Fruit fly (Drosophila melanogaster) whole organism, embryonic: ENCODE measurements around the gene Shal.

Experiments used
- Aef1 ChIP-seq: fragments of 200-800 bp; sonication (Bioruptor generic); IDR thresholded peaks from 3 replicates; pipeline ENCODE4 v1.3.6; 2022; ENCODE audit warnings: missing biosample characterization, missing genetic modification characterization
- Atf6 ChIP-seq: fragments of 200-800 bp; sonication (Bioruptor generic); IDR thresholded peaks from 2 replicates; pipeline ENCODE4 v1.3.6; 2022; ENCODE audit warnings: missing biosample characterization, missing genetic modification characterization
- CG11695 ChIP-seq: fragments of 200-800 bp; sonication (Bioruptor generic); IDR thresholded peaks from 3 replicates; pipeline ENCODE4 v1.3.6; 2022; ENCODE audit warnings: missing biosample characterization, missing genetic modification characterization
- CG11723 ChIP-seq: fragments of 200-800 bp; sonication (Bioruptor generic); optimal IDR thresholded peaks from 2 replicates; lab custom pipeline; 2017; ENCODE audit warnings: missing biosample characterization, mild to moderate bottlenecking, missing genetic modification characterization
- CG12744 ChIP-seq: fragments of 200-800 bp; sonication (Bioruptor generic); optimal IDR thresholded peaks from 2 replicates; lab custom pipeline; 2016; ENCODE audit warnings: missing biosample characterization, missing genetic modification characterization
- CG14050 ChIP-seq: fragments of 200-800 bp; sonication (Bioruptor generic); IDR thresholded peaks from 3 replicates; pipeline ENCODE4 v1.3.6; 2022; ENCODE audit warnings: missing biosample characterization, missing genetic modification characterization
- CG14667 ChIP-seq: fragments of 200-800 bp; sonication (Bioruptor generic); IDR thresholded peaks from 2 replicates; pipeline ENCODE4 v1.3.6; 2022; ENCODE audit warnings: missing biosample characterization, missing genetic modification characterization
- CG15696 ChIP-seq: fragments of 200-800 bp; sonication (Bioruptor generic); optimal IDR thresholded peaks from 2 replicates; lab custom pipeline; 2019; ENCODE audit warnings: missing biosample characterization, mild to moderate bottlenecking, missing genetic modification characterization, moderate library complexity
- CG17359 ChIP-seq: fragments of 200-800 bp; sonication (Bioruptor generic); optimal IDR thresholded peaks from 3 replicates; lab custom pipeline; 2018; ENCODE audit warnings: missing biosample characterization, mild to moderate bottlenecking, missing genetic modification characterization, moderate library complexity
- CG17829 ChIP-seq: fragments of 200-800 bp; optimal IDR thresholded peaks from 2 replicates; lab custom pipeline; 2019; ENCODE audit warnings: missing biosample characterization, mild to moderate bottlenecking, missing genetic modification characterization, moderate library complexity
- CG2202 ChIP-seq: fragments of 200-800 bp; sonication (Bioruptor generic); optimal IDR thresholded peaks from 2 replicates; lab custom pipeline; 2018; ENCODE audit warnings: missing biosample characterization, mild to moderate bottlenecking, missing genetic modification characterization
- CG2875 ChIP-seq: fragments of 200-800 bp; sonication (Bioruptor generic); optimal IDR thresholded peaks from 2 replicates; lab custom pipeline; 2017; ENCODE audit warnings: missing biosample characterization, mild to moderate bottlenecking, missing genetic modification characterization, missing genetic modification reagents
- CG3163 ChIP-seq: fragments of 200-800 bp; sonication (Bioruptor generic); optimal IDR thresholded peaks from 3 replicates; lab custom pipeline; 2016; ENCODE audit warnings: missing biosample characterization, missing genetic modification characterization
- CG6254 ChIP-seq: fragments of 200-800 bp; sonication (Bioruptor generic); optimal IDR thresholded peaks from 3 replicates; lab custom pipeline; 2017; ENCODE audit warnings: mild to moderate bottlenecking, missing biosample characterization, missing genetic modification reagents, missing genetic modification characterization
- CG6683 ChIP-seq: fragments of 200-800 bp; sonication (Bioruptor generic); optimal IDR thresholded peaks from 2 replicates; lab custom pipeline; 2017; ENCODE audit warnings: missing biosample characterization, mild to moderate bottlenecking, missing genetic modification characterization, missing genetic modification reagents
- CG6689 ChIP-seq: fragments of 200-800 bp; sonication (Bioruptor generic); IDR thresholded peaks from 2 replicates; pipeline ENCODE4 v1.3.6; 2022; ENCODE audit warnings: missing biosample characterization, missing genetic modification characterization
- CG8765 ChIP-seq: fragments of 200-800 bp; sonication (Bioruptor generic); IDR thresholded peaks from 2 replicates; pipeline ENCODE4 v1.3.6; 2022; ENCODE audit warnings: missing biosample characterization, missing genetic modification characterization
- CG8944 ChIP-seq: fragments of 200-800 bp; sonication (Bioruptor generic); optimal IDR thresholded peaks from 3 replicates; lab custom pipeline; 2016; ENCODE audit warnings: missing biosample characterization, missing genetic modification characterization
- CG9727 ChIP-seq: fragments of 200-800 bp; sonication (Bioruptor generic); optimal IDR thresholded peaks from 3 replicates; lab custom pipeline; 2017; ENCODE audit warnings: missing biosample characterization, mild to moderate bottlenecking, missing genetic modification characterization
- Camta ChIP-seq: fragments of 200-800 bp; sonication (Bioruptor generic); optimal IDR thresholded peaks from 2 replicates; lab custom pipeline; 2016; ENCODE audit warnings: missing biosample characterization, missing genetic modification characterization
- Dip2 ChIP-seq: fragments of 200-800 bp; sonication (Bioruptor generic); IDR thresholded peaks from 2 replicates; pipeline ENCODE4 v1.3.6; 2022; ENCODE audit warnings: missing biosample characterization, missing genetic modification characterization
- Dref ChIP-seq: fragments of 200-800 bp; sonication (Bioruptor generic); IDR thresholded peaks from 2 replicates; pipeline ENCODE4 v1.3.6; 2022; ENCODE audit warnings: missing biosample characterization, missing genetic modification characterization
- Drgx ChIP-seq: fragments of 200-800 bp; sonication (Bioruptor generic); IDR thresholded peaks from 2 replicates; pipeline ENCODE4 v1.3.6; 2022; ENCODE audit warnings: missing biosample characterization, missing genetic modification characterization
- Fer2 ChIP-seq: fragments of 200-800 bp; sonication (Bioruptor generic); optimal IDR thresholded peaks from 2 replicates; lab custom pipeline; 2018; ENCODE audit warnings: missing biosample characterization, mild to moderate bottlenecking, missing genetic modification characterization, moderate library complexity
- H15 ChIP-seq: fragments of 200-800 bp; sonication (Bioruptor generic); IDR thresholded peaks from 3 replicates; pipeline ENCODE4 v1.3.6; 2022; ENCODE audit warnings: missing biosample characterization, missing genetic modification characterization
- Hand ChIP-seq: fragments of 200-800 bp; sonication (Bioruptor generic); optimal IDR thresholded peaks from 2 replicates; lab custom pipeline; 2017; ENCODE audit warnings: mild to moderate bottlenecking, missing biosample characterization, missing genetic modification reagents, missing genetic modification characterization
- MBD-R2 ChIP-seq: fragments of 200-800 bp; sonication (Bioruptor generic); IDR thresholded peaks from 2 replicates; pipeline ENCODE4 v1.3.6; 2022; ENCODE audit warnings: missing biosample characterization, missing genetic modification characterization
- Mad ChIP-seq: fragments of 200-800 bp; sonication (Bioruptor generic); optimal IDR thresholded peaks from 2 replicates; lab custom pipeline; 2016; ENCODE audit warnings: missing biosample characterization, missing genetic modification characterization
- NC2β ChIP-seq: fragments of 200-800 bp; sonication (Bioruptor generic); optimal IDR thresholded peaks from 2 replicates; lab custom pipeline; 2016; ENCODE audit warnings: missing biosample characterization, missing genetic modification characterization
- NK7.1 ChIP-seq: fragments of 200-800 bp; sonication (Bioruptor generic); optimal IDR thresholded peaks from 3 replicates; lab custom pipeline; 2016; ENCODE audit warnings: missing biosample characterization, missing genetic modification characterization
- Stat92E ChIP-seq, 3 experiments: fragments of >200 bp in 2 of 3; fragments of 200-800 bp in 1 of 3; sonication (Bioruptor generic) in 1 of 3; optimal IDR thresholded peaks; 2 replicates each; lab custom pipeline; 2017 to 2019; ENCODE audit warnings: missing biosample characterization in 3 of 3, missing genetic modification characterization in 3 of 3, mild to moderate bottlenecking in 1 of 3, moderate library complexity in 1 of 3
- Xrp1 ChIP-seq: fragments of 200-800 bp; sonication (Bioruptor generic); IDR thresholded peaks from 2 replicates; pipeline ENCODE4 v1.3.6; 2022; ENCODE audit warnings: missing biosample characterization, missing genetic modification characterization
- crc ChIP-seq: fragments of 200-800 bp; sonication (Bioruptor generic); optimal IDR thresholded peaks from 2 replicates; lab custom pipeline; 2016; ENCODE audit warnings: missing biosample characterization, missing genetic modification characterization
- danr ChIP-seq: fragments of 200-800 bp; sonication (Bioruptor generic); IDR thresholded peaks from 2 replicates; pipeline ENCODE4 v1.3.6; 2022; ENCODE audit warnings: missing biosample characterization, missing genetic modification characterization
- dati ChIP-seq: fragments of 200-800 bp; sonication (Bioruptor generic); IDR thresholded peaks from 2 replicates; pipeline ENCODE4 v1.3.6; 2022; ENCODE audit warnings: missing biosample characterization, missing genetic modification characterization
- disco-r ChIP-seq: fragments of 200-800 bp; sonication (Bioruptor generic); optimal IDR thresholded peaks from 2 replicates; lab custom pipeline; 2016; ENCODE audit warnings: missing biosample characterization, missing genetic modification characterization
- fd64A ChIP-seq: fragments of 200-800 bp; sonication (Bioruptor generic); optimal IDR thresholded peaks from 3 replicates; lab custom pipeline; 2018; ENCODE audit warnings: missing biosample characterization, mild to moderate bottlenecking, missing genetic modification characterization
- fru ChIP-seq: fragments of >200 bp; optimal IDR thresholded peaks from 2 replicates; lab custom pipeline; 2017
- gsb ChIP-seq: fragments of 200-800 bp; sonication (Bioruptor generic); IDR thresholded peaks from 2 replicates; pipeline ENCODE4 v1.3.6; 2022; ENCODE audit warnings: missing biosample characterization, missing genetic modification characterization
- lab ChIP-seq: fragments of 200-800 bp; sonication (Bioruptor generic); optimal IDR thresholded peaks from 3 replicates; lab custom pipeline; 2017; ENCODE audit warnings: missing biosample characterization, missing genetic modification characterization, mild to moderate bottlenecking, moderate library complexity, missing genetic modification reagents
- mirr ChIP-seq: fragments of 200-800 bp; sonication (Bioruptor generic); optimal IDR thresholded peaks from 3 replicates; lab custom pipeline; 2018; ENCODE audit warnings: missing biosample characterization, mild to moderate bottlenecking, missing genetic modification characterization
- pfk ChIP-seq: fragments of 200-800 bp; sonication (Bioruptor generic); optimal IDR thresholded peaks from 2 replicates; lab custom pipeline; 2018; ENCODE audit warnings: missing biosample characterization, mild to moderate bottlenecking, missing genetic modification characterization, moderate library complexity
- ro ChIP-seq: fragments of 200-800 bp; sonication (Bioruptor generic); IDR thresholded peaks from 2 replicates; pipeline ENCODE4 v1.3.6; 2022; ENCODE audit warnings: missing biosample characterization, missing genetic modification characterization
- sima ChIP-seq: fragments of 200-800 bp; sonication (Bioruptor generic); optimal IDR thresholded peaks from 2 replicates; lab custom pipeline; 2016; ENCODE audit warnings: missing biosample characterization, missing genetic modification characterization
- sna ChIP-seq: fragments of 200-800 bp; sonication (Bioruptor generic); IDR thresholded peaks from 2 replicates; pipeline ENCODE4 v1.3.6; 2022; ENCODE audit warnings: missing biosample characterization, missing genetic modification characterization; ENCODE audit not compliant: partially characterized antibody
- trh ChIP-seq: fragments of 200-800 bp; sonication (Bioruptor generic); optimal IDR thresholded peaks from 2 replicates; lab custom pipeline; 2016; ENCODE audit warnings: missing biosample characterization, missing genetic modification characterization
- ttk ChIP-seq: fragments of 200-800 bp; sonication (Bioruptor generic); IDR thresholded peaks from 2 replicates; pipeline ENCODE4 v2.1.2; 2022; ENCODE audit warnings: missing biosample characterization, missing genetic modification characterization
- unc-4 ChIP-seq: fragments of 200-800 bp; sonication (Bioruptor generic); IDR thresholded peaks from 2 replicates; pipeline ENCODE4 v1.3.6; 2022; ENCODE audit warnings: missing biosample characterization, missing genetic modification characterization; ENCODE audit not compliant: partially characterized antibody
- unpg ChIP-seq: fragments of 200-800 bp; sonication (Bioruptor generic); optimal IDR thresholded peaks from 3 replicates; lab custom pipeline; 2018; ENCODE audit warnings: missing biosample characterization, mild to moderate bottlenecking, missing genetic modification characterization, moderate library complexity
- usp ChIP-seq: fragments of >200 bp; optimal IDR thresholded peaks from 2 replicates; lab custom pipeline; 2017; ENCODE audit warnings: missing biosample characterization, missing genetic modification characterization
- wor ChIP-seq: fragments of 200-800 bp; sonication (Bioruptor generic); IDR thresholded peaks from 2 replicates; pipeline ENCODE4 v1.3.6; 2022; ENCODE audit warnings: missing biosample characterization, missing genetic modification characterization

Gene Shal

DNA sequence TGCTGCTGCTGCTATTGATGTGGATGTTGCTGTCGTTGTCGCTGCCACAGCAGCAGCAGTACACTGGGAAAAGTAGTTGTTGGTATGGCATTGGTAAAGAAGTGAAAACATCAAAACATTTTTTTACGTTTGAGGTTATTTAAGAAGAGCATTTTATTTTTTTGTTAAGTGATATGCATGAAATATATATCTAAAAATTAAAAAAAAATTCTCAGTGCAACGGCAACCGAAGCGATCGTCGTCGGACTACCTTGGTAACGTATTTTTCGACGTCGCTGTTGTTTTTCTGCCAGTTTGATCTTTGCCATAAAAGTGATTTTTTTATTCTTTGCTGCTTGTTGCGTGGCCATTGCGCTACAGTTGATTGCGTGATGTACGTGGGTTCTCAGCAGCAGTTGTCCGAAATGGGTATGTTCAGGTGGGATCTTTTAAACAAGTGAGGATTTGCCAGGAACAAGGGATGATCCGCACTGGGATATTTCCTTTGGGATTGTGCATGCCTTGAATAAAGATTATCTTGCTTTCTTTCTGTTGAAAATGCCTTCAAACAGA is 23.6 kb downstream of the Shal start (continued):
- peak; percentile 89 for TF ChIP-seq CG14667 (GFP tag; lab: Robert Waterston, UW)
- TF ChIP-seq CG11723 (GFP tag; lab: Kevin White, UChicago) = peak; percentile 93
- peak; percentile 85 for TF ChIP-seq ro (GFP tag; lab: Robert Waterston, UW)
- peak; percentile 91 for TF ChIP-seq NC2β
- TF ChIP-seq wor (GFP tag; lab: Robert Waterston, UW) = peak; percentile 89
- TF ChIP-seq CG8765 = peak; percentile 97
- peak; percentile 90 for TF ChIP-seq CG12744 (GFP tag; lab: Kevin White, UChicago)
- TF ChIP-seq Dref (GFP tag; lab: Robert Waterston, UW) = no peak
- peak; percentile 77 for TF ChIP-seq CG6683
- TF ChIP-seq Xrp1 (GFP tag; lab: Robert Waterston, UW) = peak; percentile 97
- peak; percentile 92 for TF ChIP-seq ttk (GFP tag; lab: Robert Waterston, UW)
- no peak for TF ChIP-seq usp (GFP tag; lab: Kevin White, UChicago)
- peak; percentile 68 for TF ChIP-seq NK7.1 (GFP tag; lab: Kevin White, UChicago)
- peak; percentile 85 for TF ChIP-seq mirr (GFP tag; lab: Kevin White, UChicago)
- TF ChIP-seq sima = peak; percentile 86
- TF ChIP-seq Aef1 (GFP tag; lab: Robert Waterston, UW) = peak; percentile 94
- peak; percentile 92 for TF ChIP-seq fd64A (GFP tag; lab: Kevin White, UChicago)
- TF ChIP-seq Stat92E (GFP tag; optimal IDR thresholded peaks at IDR 0.05; lab: Kevin White, UChicago) = peak in 1 of 3 experiments; percentile 90
- peak; percentile 91 for TF ChIP-seq Fer2 (tag; lab: Kevin White, UChicago)
- TF ChIP-seq CG15696 (tag; lab: Kevin White, UChicago) = peak; percentile 99
- peak; percentile 61 for TF ChIP-seq pfk (GFP tag; lab: Kevin White, UChicago)
- TF ChIP-seq Camta (GFP tag; lab: Kevin White, UChicago) = peak; percentile 94
- peak; percentile 97 for TF ChIP-seq unpg (GFP tag; lab: Kevin White, UChicago)
- TF ChIP-seq crc = peak; percentile 80
- TF ChIP-seq CG3163 (GFP tag; lab: Kevin White, UChicago) = peak; percentile 68
- TF ChIP-seq Atf6 = peak; percentile 95
- peak; percentile 84 for TF ChIP-seq Hand
- TF ChIP-seq CG17829 (tag; lab: Kevin White, UChicago) = peak; percentile 98
- TF ChIP-seq Drgx (GFP tag; lab: Robert Waterston, UW) = peak; percentile 99
- TF ChIP-seq gsb = peak; percentile 88
- TF ChIP-seq CG9727 = peak; percentile 98
- peak; percentile 95 for TF ChIP-seq CG6689
- TF ChIP-seq MBD-R2 = peak; percentile 92
- TF ChIP-seq dati = peak; percentile 91
- peak; percentile 92 for TF ChIP-seq CG6254 (GFP tag; lab: Kevin White, UChicago)
- peak; percentile 89 for TF ChIP-seq CG8944 (GFP tag; lab: Kevin White, UChicago)
- TF ChIP-seq unc-4 (GFP tag; lab: Robert Waterston, UW) = no peak
- TF ChIP-seq CG2875 (GFP tag; lab: Kevin White, UChicago) = peak; percentile 92
- peak; percentile 96 for TF ChIP-seq lab (GFP tag; lab: Kevin White, UChicago)
- peak; percentile 94 for TF ChIP-seq CG2202 (tag; lab: Kevin White, UChicago)
- peak; percentile 94 for TF ChIP-seq danr (GFP tag; lab: Robert Waterston, UW)
- peak; percentile 94 for TF ChIP-seq H15 (GFP tag; lab: Robert Waterston, UW)
- TF ChIP-seq disco-r (GFP tag; lab: Kevin White, UChicago) = peak; percentile 83
- TF ChIP-seq trh (GFP tag; lab: Kevin White, UChicago) = peak; percentile 94
- peak; percentile 96 for TF ChIP-seq CG17359 (tag; lab: Kevin White, UChicago)
- no peak for TF ChIP-seq fru (lab: Kevin White, UChicago)
- peak; percentile 93 for TF ChIP-seq Mad
- TF ChIP-seq Dip2 (GFP tag; lab: Robert Waterston, UW) = no peak
- TF ChIP-seq CG11695 (GFP tag; lab: Robert Waterston, UW) = peak; percentile 95
- TF ChIP-seq CG14050 (GFP tag; lab: Robert Waterston, UW) = peak; percentile 92
- no peak for TF ChIP-seq sna (GFP tag; lab: Robert Waterston, UW)
